Fruit fly (Drosophila melanogaster): ENCODE data around the gene Rrp6.

Gene Rrp6

dm6 chr3R:14912449-14912987 is 26.5 kb upstream of the Rrp6 start (continued):
- TF ChIP-seq CG31388 (GFP tag; optimal IDR thresholded peaks at IDR 0.05), result no peak
- peak; percentile 47 for TF ChIP-seq CG10147 (GFP tag; optimal IDR thresholded peaks at IDR 0.05)
- no peak for TF ChIP-seq sqz (GFP tag; optimal IDR thresholded peaks at IDR 0.05)
- no peak for TF ChIP-seq fd102C (GFP tag; optimal IDR thresholded peaks at IDR 0.05)
- no peak for TF ChIP-seq ttk (GFP tag; IDR thresholded peaks at IDR 0.05)
- TF ChIP-seq CG11723 (GFP tag; optimal IDR thresholded peaks at IDR 0.05), result no peak
- no peak for TF ChIP-seq CG30403 (GFP tag; optimal IDR thresholded peaks at IDR 0.05)
- TF ChIP-seq ewg (GFP tag; optimal IDR thresholded peaks at IDR 0.05), result no peak
- no peak for TF ChIP-seq danr (GFP tag; IDR thresholded peaks at IDR 0.05)
- no peak for TF ChIP-seq CG2199 (GFP tag; IDR thresholded peaks at IDR 0.05)
- peak; percentile 39; the same call in 1 of the 2 replicates for TF ChIP-seq CG32532 (GFP tag; IDR thresholded peaks at IDR 0.05)
- TF ChIP-seq pnt (GFP tag; optimal IDR thresholded peaks at IDR 0.05), result no peak
- TF ChIP-seq gsb (GFP tag; IDR thresholded peaks at IDR 0.05), result no peak
- peak; percentile 22 for TF ChIP-seq caup (GFP tag; optimal IDR thresholded peaks at IDR 0.05; ENCODE audit: severe bottlenecking)
- TF ChIP-seq nom (GFP tag; optimal IDR thresholded peaks at IDR 0.05), result no peak
- TF ChIP-seq CG12219 (GFP tag; optimal IDR thresholded peaks at IDR 0.05), result no peak
- TF ChIP-seq emc (GFP tag; optimal IDR thresholded peaks at IDR 0.05), result no peak
- TF ChIP-seq Mrtf (GFP tag; IDR thresholded peaks at IDR 0.05), result 0 out of 3 replicates have a peak, but pooled peaks have one; percentile 11
- no peak for TF ChIP-seq Scr (GFP tag; IDR thresholded peaks at IDR 0.05; ENCODE audit: partially characterized antibody)
- TF ChIP-seq CG15269 (tag; optimal IDR thresholded peaks at IDR 0.05), result no peak
- TF ChIP-seq fd64A (GFP tag; optimal IDR thresholded peaks at IDR 0.05), result no peak
- TF ChIP-seq onecut (GFP tag; IDR thresholded peaks at IDR 0.05), result no peak
- peak; percentile 39 for TF ChIP-seq CG15011 (GFP tag; optimal IDR thresholded peaks at IDR 0.05)
- no peak for TF ChIP-seq Ssrp (tag; optimal IDR thresholded peaks at IDR 0.05)
- TF ChIP-seq salm (tag; optimal IDR thresholded peaks at IDR 0.05), result no peak
- no peak for TF ChIP-seq CG6175 (GFP tag; IDR thresholded peaks at IDR 0.05)
- TF ChIP-seq CG6765 (GFP tag; optimal IDR thresholded peaks at IDR 0.05), result no peak
- no peak for TF ChIP-seq Nf-YA (GFP tag; IDR thresholded peaks at IDR 0.05)
- no peak for TF ChIP-seq Usf (GFP tag; optimal IDR thresholded peaks at IDR 0.05)
- no peak for TF ChIP-seq fu2 (GFP tag; optimal IDR thresholded peaks at IDR 0.05)
- TF ChIP-seq lmd (GFP tag; IDR thresholded peaks at IDR 0.05), result no peak
- TF ChIP-seq Nf-YB (GFP tag; optimal IDR thresholded peaks at IDR 0.05), result no peak
- no peak for TF ChIP-seq CG10267 (tag; optimal IDR thresholded peaks at IDR 0.05)
- TF ChIP-seq croc (GFP tag; conservative IDR thresholded peaks at IDR 0.05), result no peak
- no peak for TF ChIP-seq kay (GFP tag; optimal IDR thresholded peaks at IDR 0.05)
- TF ChIP-seq prd (optimal IDR thresholded peaks at IDR 0.05), result no peak
- 0 out of 3 replicates have a peak, but pooled peaks have one; percentile 5 for TF ChIP-seq prd (GFP tag; IDR thresholded peaks at IDR 0.05)
- no peak for TF ChIP-seq CG17912 (GFP tag; optimal IDR thresholded peaks at IDR 0.05)
- no peak for TF ChIP-seq CG3407 (GFP tag; optimal IDR thresholded peaks at IDR 0.05)
- no peak for TF ChIP-seq D19B (GFP tag; optimal IDR thresholded peaks at IDR 0.05)
- TF ChIP-seq cwo (GFP tag; optimal IDR thresholded peaks at IDR 0.05), result peak; percentile 54
- no peak for TF ChIP-seq CG12236 (GFP tag; optimal IDR thresholded peaks at IDR 0.05)
- TF ChIP-seq pros (GFP tag; optimal IDR thresholded peaks at IDR 0.05), result no peak
- no peak for TF ChIP-seq Hsf (GFP tag; optimal IDR thresholded peaks at IDR 0.05)
- TF ChIP-seq yki (optimal IDR thresholded peaks at IDR 0.05), result no peak
- TF ChIP-seq Hey (tag; optimal IDR thresholded peaks at IDR 0.05), result peak; percentile 27
- TF ChIP-seq da (GFP tag; optimal IDR thresholded peaks at IDR 0.05), result no peak
- peak; percentile 32 for TF ChIP-seq Meics (GFP tag; optimal IDR thresholded peaks at IDR 0.05)
- peak; percentile 11 for TF ChIP-seq Sox100B (GFP tag; optimal IDR thresholded peaks at IDR 0.05)
- TF ChIP-seq Tbp (GFP tag; optimal IDR thresholded peaks at IDR 0.05), result no peak
- TF ChIP-seq ssp (GFP tag; IDR thresholded peaks at IDR 0.05), result no peak
- TF ChIP-seq lilli (GFP tag; optimal IDR thresholded peaks at IDR 0.05), result no peak
